Worm (Caenorhabditis elegans) whole organism, late embryonic: ENCODE measurements around the gene coq-6.

Experiments used
- C08G9.2 ChIP-seq: sonication (generic microtip); optimal IDR thresholded peaks from 2 replicates; lab custom pipeline; 2016; ENCODE audit warnings: mild to moderate bottlenecking, missing genetic modification characterization, moderate library complexity, missing compliant biosample characterization
- C38D4.7 ChIP-seq: fragments of 200-800 bp; sonication (Bioruptor generic); optimal IDR thresholded peaks from 2 replicates; lab custom pipeline; 2018; ENCODE audit warnings: mild to moderate bottlenecking, missing genetic modification characterization, moderate library complexity, missing compliant biosample characterization
- K02D7.2 ChIP-seq: sonication (generic microtip); optimal IDR thresholded peaks from 2 replicates; lab custom pipeline; 2017; ENCODE audit warnings: mild to moderate bottlenecking, missing genetic modification characterization, missing compliant biosample characterization
- Y22D7AL.16 ChIP-seq: sonication (generic microtip); optimal IDR thresholded peaks from 2 replicates; lab custom pipeline; 2016; ENCODE audit warnings: missing genetic modification characterization, missing compliant biosample characterization
- ceh-14 ChIP-seq: sonication (generic microtip); optimal IDR thresholded peaks from 2 replicates; lab custom pipeline; 2016; ENCODE audit warnings: missing genotype, missing genetic modification characterization, missing compliant biosample characterization
- ceh-18 ChIP-seq: sonication (generic microtip); optimal IDR thresholded peaks from 2 replicates; lab custom pipeline; 2016; ENCODE audit warnings: missing genetic modification characterization, missing compliant biosample characterization
- ceh-19 ChIP-seq: fragments of 200-800 bp; sonication (Bioruptor generic); optimal IDR thresholded peaks from 2 replicates; lab custom pipeline; 2018; ENCODE audit warnings: mild to moderate bottlenecking, missing genetic modification characterization, missing compliant biosample characterization
- ceh-2 ChIP-seq: sonication (generic microtip); optimal IDR thresholded peaks from 2 replicates; lab custom pipeline; 2016; ENCODE audit warnings: missing genotype, missing genetic modification characterization, missing compliant biosample characterization
- ceh-24 ChIP-seq: sonication (generic microtip); optimal IDR thresholded peaks from 2 replicates; lab custom pipeline; 2016; ENCODE audit warnings: mild to moderate bottlenecking, missing genetic modification characterization, missing compliant biosample characterization
- ceh-34 ChIP-seq: sonication (generic microtip); optimal IDR thresholded peaks from 2 replicates; lab custom pipeline; 2016; ENCODE audit warnings: mild to moderate bottlenecking, missing genetic modification characterization, missing compliant biosample characterization
- ceh-45 ChIP-seq: fragments of 200-800 bp; sonication (Bioruptor generic); IDR thresholded peaks from 2 replicates; pipeline ENCODE4 v1.3.6; 2022; ENCODE audit warnings: missing genetic modification reagents, missing genetic modification characterization, missing compliant biosample characterization
- ceh-48 ChIP-seq: sonication (generic microtip); optimal IDR thresholded peaks from 2 replicates; lab custom pipeline; 2016; ENCODE audit warnings: missing genetic modification characterization, inconsistent platforms, missing compliant biosample characterization
- ceh-6 ChIP-seq: fragments of 200-800 bp; sonication (Bioruptor generic); optimal IDR thresholded peaks from 2 replicates; lab custom pipeline; 2018; ENCODE audit warnings: mild to moderate bottlenecking, missing genetic modification characterization, missing compliant biosample characterization
- ceh-9 ChIP-seq: sonication (generic microtip); optimal IDR thresholded peaks from 2 replicates; lab custom pipeline; 2016; ENCODE audit warnings: mild to moderate bottlenecking, missing genetic modification characterization, inconsistent platforms, missing compliant biosample characterization
- che-1 ChIP-seq: sonication (generic microtip); optimal IDR thresholded peaks from 2 replicates; lab custom pipeline; 2016; ENCODE audit warnings: mild to moderate bottlenecking, missing genetic modification characterization, missing compliant biosample characterization
- dve-1 ChIP-seq: sonication (generic microtip); optimal IDR thresholded peaks from 2 replicates; lab custom pipeline; 2017; ENCODE audit warnings: antibody characterized with exemption, mild to moderate bottlenecking, missing genetic modification characterization, missing compliant biosample characterization
- elt-2 ChIP-seq: sonication (generic microtip); optimal IDR thresholded peaks from 2 replicates; lab custom pipeline; 2016; ENCODE audit warnings: missing genetic modification reagents, missing genetic modification characterization, missing compliant biosample characterization
- elt-4 ChIP-seq: sonication (generic microtip); optimal IDR thresholded peaks from 2 replicates; lab custom pipeline; 2016; ENCODE audit warnings: missing genetic modification characterization, missing compliant biosample characterization
- ets-4 ChIP-seq: sonication (generic microtip); optimal IDR thresholded peaks from 2 replicates; lab custom pipeline; 2016; ENCODE audit warnings: missing genetic modification characterization, missing compliant biosample characterization
- hlh-30 ChIP-seq: sonication (generic microtip); optimal IDR thresholded peaks from 2 replicates; lab custom pipeline; 2017; ENCODE audit warnings: antibody characterized with exemption, missing genetic modification characterization, missing compliant biosample characterization; ENCODE audit not compliant: insufficient read depth
- hlh-6 ChIP-seq: sonication (generic microtip); optimal IDR thresholded peaks from 2 replicates; lab custom pipeline; 2016; ENCODE audit warnings: missing genotype, missing genetic modification characterization, missing compliant biosample characterization
- lim-6 ChIP-seq: sonication (generic microtip); optimal IDR thresholded peaks from 2 replicates; lab custom pipeline; 2016; ENCODE audit warnings: missing genetic modification characterization, missing compliant biosample characterization
- lin-11 ChIP-seq: fragments of 200-800 bp; sonication (Bioruptor generic); optimal IDR thresholded peaks from 2 replicates; lab custom pipeline; 2018; ENCODE audit warnings: mild to moderate bottlenecking, missing genetic modification characterization, missing compliant biosample characterization
- nhr-232 ChIP-seq: sonication (generic microtip); optimal IDR thresholded peaks from 2 replicates; lab custom pipeline; 2016; ENCODE audit warnings: missing genetic modification characterization, missing compliant biosample characterization
- npax-4 ChIP-seq: sonication (generic microtip); optimal IDR thresholded peaks from 2 replicates; lab custom pipeline; 2016; ENCODE audit warnings: missing genetic modification characterization, missing compliant biosample characterization
- odd-2 ChIP-seq: sonication (generic microtip); optimal IDR thresholded peaks from 2 replicates; lab custom pipeline; 2017; ENCODE audit warnings: antibody characterized with exemption, mild to moderate bottlenecking, missing genetic modification characterization, missing compliant biosample characterization
- pag-3 ChIP-seq: sonication (generic microtip); optimal IDR thresholded peaks from 2 replicates; lab custom pipeline; 2016; ENCODE audit warnings: missing compliant biosample characterization, missing genetic modification characterization, borderline replicate concordance
- pros-1 ChIP-seq: fragments of 150-350 bp; optimal IDR thresholded peaks from 2 replicates; lab custom pipeline; 2014; ENCODE audit warnings: missing biosample characterization, missing genetic modification reagents, missing genetic modification characterization
- ref-2 ChIP-seq: sonication (generic microtip); optimal IDR thresholded peaks from 2 replicates; lab custom pipeline; 2016; ENCODE audit warnings: missing genetic modification characterization, missing compliant biosample characterization
- sdc-2 ChIP-seq: sonication (generic microtip); optimal IDR thresholded peaks from 2 replicates; lab custom pipeline; 2016; ENCODE audit warnings: missing genotype, missing genetic modification characterization, missing compliant biosample characterization
- sox-2 ChIP-seq: fragments of 200-800 bp; sonication (Bioruptor generic); IDR thresholded peaks from 2 replicates; pipeline ENCODE4 v1.3.6; 2022; ENCODE audit warnings: missing genetic modification reagents, missing genetic modification characterization, missing compliant biosample characterization
- tbx-2 ChIP-seq: sonication (generic microtip); optimal IDR thresholded peaks from 2 replicates; lab custom pipeline; 2016; ENCODE audit warnings: missing genetic modification characterization, missing compliant biosample characterization
- tbx-7 ChIP-seq: sonication (generic microtip); optimal IDR thresholded peaks from 2 replicates; lab custom pipeline; 2016; ENCODE audit warnings: missing genotype, missing genetic modification characterization, missing compliant biosample characterization
- ttx-3 ChIP-seq: sonication (generic microtip); optimal IDR thresholded peaks from 2 replicates; lab custom pipeline; 2016; ENCODE audit warnings: missing genetic modification reagents, missing genetic modification characterization, missing compliant biosample characterization
- unc-3 ChIP-seq, 2 experiments: fragments of 200-800 bp in 1 of 2; sonication (Bioruptor generic) in 1 of 2; sonication (generic microtip) in 1 of 2; conservative IDR thresholded peaks in 1 of 2; optimal IDR thresholded peaks in 1 of 2; 2 replicates each; pipeline versions ENCODE4 v1.3.6 to Lab custom; 2016 to 2022; ENCODE audit warnings: missing compliant biosample characterization in 2 of 2, missing genetic modification characterization in 2 of 2, missing genetic modification reagents in 1 of 2
- unc-42 ChIP-seq: sonication (generic microtip); optimal IDR thresholded peaks from 2 replicates; lab custom pipeline; 2016; ENCODE audit warnings: missing genotype, missing genetic modification characterization, missing compliant biosample characterization
- unc-55 ChIP-seq: sonication (generic microtip); optimal IDR thresholded peaks from 2 replicates; lab custom pipeline; 2017; ENCODE audit warnings: missing biosample characterization, missing genetic modification reagents, missing genetic modification characterization
- ztf-16 ChIP-seq: sonication (generic microtip); optimal IDR thresholded peaks from 2 replicates; lab custom pipeline; 2017; ENCODE audit warnings: missing genetic modification characterization, missing compliant biosample characterization

The coq-6 gene

DNA sequence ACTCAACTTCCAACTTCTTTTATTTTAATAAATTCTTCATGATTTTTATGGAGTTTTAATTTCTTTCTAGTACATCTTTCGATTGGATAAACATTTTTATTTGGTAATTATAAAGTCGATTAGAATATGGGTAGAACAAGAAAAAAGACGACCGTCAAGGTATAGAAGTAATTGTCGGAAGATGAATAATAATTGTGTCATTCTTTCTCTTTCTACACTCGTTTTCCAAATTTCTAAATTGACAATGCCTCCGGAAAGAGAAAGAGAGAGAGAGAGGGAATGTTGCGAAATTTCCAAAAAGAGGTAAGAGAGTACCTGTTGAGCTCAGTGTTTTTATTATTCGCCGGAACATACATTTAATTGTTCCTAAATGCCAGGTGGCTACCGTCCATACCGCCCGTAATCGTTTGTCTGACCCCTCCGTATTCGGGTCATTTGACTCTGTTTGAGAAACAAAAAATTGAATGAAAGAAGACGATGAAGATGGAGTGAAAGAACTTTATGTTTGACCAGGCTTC lies 45.3 kb downstream of the coq-6 start, which contains the start of gene E02C12.12:
Gene E02C12.12, minus strand, starts transcription at position 468 of the 518 bp plus-strand sequence.
- TF ChIP-seq ceh-9 (tag; lab: Kevin White, UChicago): no peak
- TF ChIP-seq unc-3 (GFP tag; conservative IDR thresholded peaks at IDR 0.05; lab: Robert Waterston, UW): no peak
- TF ChIP-seq unc-3 (tag; optimal IDR thresholded peaks at IDR 0.05; lab: Kevin White, UChicago): no peak
- no peak for TF ChIP-seq unc-55
- no peak for TF ChIP-seq ttx-3 (tag; lab: Kevin White, UChicago)
- TF ChIP-seq ceh-45: no peak
- TF ChIP-seq K02D7.2: no peak
- TF ChIP-seq ceh-18 (tag; lab: Kevin White, UChicago): no peak
- TF ChIP-seq tbx-7: no peak

DNA sequence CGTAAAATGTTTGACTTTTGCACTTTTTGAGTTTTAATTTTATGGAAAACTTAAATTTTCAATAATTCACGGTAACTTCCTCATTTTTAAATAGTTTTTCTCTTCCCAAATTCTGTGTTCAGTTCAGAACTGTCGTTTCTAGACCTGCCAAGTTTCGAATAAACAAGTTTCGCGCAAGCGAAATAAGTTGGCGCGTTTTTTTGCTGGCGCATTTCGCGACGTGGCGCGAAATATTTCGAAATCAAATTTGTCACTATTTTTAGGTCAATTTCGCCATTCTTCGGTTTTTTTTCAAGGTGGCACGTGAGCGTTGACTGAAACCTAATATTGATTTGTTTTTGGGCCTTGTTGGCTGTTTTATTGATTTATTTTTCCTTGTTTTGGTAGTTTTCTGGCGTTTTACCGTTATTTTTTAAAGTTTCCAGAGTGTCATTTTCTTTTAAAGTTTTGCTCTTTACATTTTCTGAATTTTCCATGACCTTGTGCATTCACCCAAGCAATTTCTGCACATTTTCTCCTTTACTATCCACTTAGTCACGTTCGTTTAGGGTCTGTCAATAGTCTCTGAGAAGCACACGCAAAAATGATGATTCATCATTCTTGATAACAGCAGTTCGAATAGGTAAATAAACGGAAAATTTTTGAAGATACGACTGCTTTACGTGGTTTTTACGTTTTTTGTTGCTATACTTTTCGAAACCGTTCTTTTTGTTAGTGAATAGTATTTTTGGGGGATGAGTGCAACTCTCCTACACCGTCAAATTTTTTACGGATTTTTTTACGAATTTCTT lies 46.2 kb downstream of the coq-6 start:
- TF ChIP-seq pag-3 (tag; lab: Kevin White, UChicago): no peak
- TF ChIP-seq hlh-6: no peak
- TF ChIP-seq npax-4: no peak
- TF ChIP-seq unc-3 (GFP tag; conservative IDR thresholded peaks at IDR 0.05; lab: Robert Waterston, UW): no peak
- TF ChIP-seq unc-3 (tag; optimal IDR thresholded peaks at IDR 0.05; lab: Kevin White, UChicago): no peak
- no peak for TF ChIP-seq sdc-2 (tag; lab: Kevin White, UChicago)
- no peak for TF ChIP-seq ceh-24 (tag; lab: Kevin White, UChicago)
- no peak for TF ChIP-seq ceh-45
- TF ChIP-seq che-1: no peak
- TF ChIP-seq nhr-232 (tag; lab: Kevin White, UChicago): no peak
- no peak for TF ChIP-seq Y22D7AL.16 (tag; lab: Kevin White, UChicago)
- no peak for TF ChIP-seq ref-2 (tag; lab: Kevin White, UChicago)
- no peak for TF ChIP-seq ceh-9 (tag; lab: Kevin White, UChicago)
- no peak for TF ChIP-seq unc-55
- TF ChIP-seq ceh-18 (tag; lab: Kevin White, UChicago): no peak
- TF ChIP-seq tbx-2 (tag; lab: Kevin White, UChicago): no peak
- no peak for TF ChIP-seq ceh-19 (GFP tag; lab: Kevin White, UChicago)
- no peak for TF ChIP-seq ztf-16 (tag; lab: Kevin White, UChicago)
- no peak for TF ChIP-seq K02D7.2
- no peak for TF ChIP-seq odd-2 (tag; lab: Kevin White, UChicago)

DNA sequence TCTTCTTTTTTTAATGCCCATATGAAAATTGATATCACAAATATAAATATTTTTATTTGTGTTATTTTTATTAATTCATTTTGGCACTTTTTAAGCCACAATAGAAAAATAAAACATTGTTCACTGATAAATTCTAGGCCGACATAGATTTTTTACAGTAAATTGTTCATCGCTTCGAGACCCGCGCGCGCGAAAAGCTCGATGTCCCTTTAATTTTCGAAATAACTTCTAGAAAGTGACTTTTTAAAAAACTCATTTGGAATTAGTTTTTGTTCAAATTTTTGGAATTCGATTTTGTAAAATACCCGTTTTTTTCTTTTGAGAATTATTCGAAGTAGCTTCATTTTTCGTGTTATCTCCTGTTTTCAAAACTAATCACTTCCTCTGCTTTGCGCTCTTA lies 47.8 kb downstream of the coq-6 start:
- TF ChIP-seq ceh-34 (tag; lab: Kevin White, UChicago): no peak
- TF ChIP-seq ceh-48 (tag; lab: Kevin White, UChicago): no peak
- no peak for TF ChIP-seq sox-2 (GFP tag; lab: Robert Waterston, UW)
- no peak for TF ChIP-seq hlh-30 (tag; lab: Kevin White, UChicago)
- no peak for TF ChIP-seq ets-4 (tag; lab: Kevin White, UChicago)
- TF ChIP-seq elt-4 (tag; lab: Kevin White, UChicago): no peak
- no peak for TF ChIP-seq C38D4.7 (GFP tag; lab: Kevin White, UChicago)

DNA sequence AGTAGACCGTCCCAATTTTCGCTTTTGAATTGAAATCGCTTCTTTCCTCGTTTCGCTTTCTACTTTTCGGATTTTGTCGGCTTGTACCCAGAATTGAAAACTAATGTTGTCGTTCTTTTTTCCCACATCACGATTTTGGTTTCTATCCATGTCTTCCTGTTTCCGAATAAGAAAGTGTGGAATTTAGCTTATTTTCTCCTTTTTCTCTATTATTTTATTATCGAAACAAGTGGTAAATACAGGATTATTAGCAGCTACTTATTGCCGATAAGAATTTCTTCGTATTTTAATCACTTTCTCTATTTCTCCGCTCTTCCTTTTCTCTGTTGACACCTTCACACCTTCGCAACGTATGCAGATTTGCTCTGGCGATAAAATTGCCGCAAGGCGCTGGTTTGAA lies 48.4 kb downstream of the coq-6 start:
- no peak for TF ChIP-seq elt-2 (tag; lab: Kevin White, UChicago)
- no peak for TF ChIP-seq Y22D7AL.16 (tag; lab: Kevin White, UChicago)
- TF ChIP-seq sdc-2 (tag; lab: Kevin White, UChicago): no peak
- no peak for TF ChIP-seq ceh-2 (tag; lab: Kevin White, UChicago)
- TF ChIP-seq, all 69 proteins: peak for 0

DNA sequence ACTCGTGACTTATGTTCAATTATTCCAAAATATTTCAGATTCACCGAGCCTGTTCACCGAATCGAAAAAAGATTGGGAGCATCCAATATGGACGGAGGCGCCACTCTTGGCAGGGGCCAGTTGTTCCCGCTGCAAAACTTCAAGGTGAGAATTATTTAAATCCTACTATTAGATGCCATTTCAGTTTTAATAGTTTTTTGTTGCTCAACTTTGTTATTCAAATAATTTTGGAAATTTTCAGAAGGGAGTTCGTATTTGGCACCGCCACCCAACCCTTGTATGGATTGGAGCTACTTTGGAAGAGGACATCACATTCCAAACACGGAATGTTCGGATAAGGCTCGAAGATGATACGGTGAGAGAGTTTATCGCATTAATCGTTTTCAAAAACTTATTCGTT lies 49.6 kb downstream of the coq-6 start, which contains the start of gene hum-2:
Gene hum-2, plus strand, starts transcription at position 33 of the 400 bp plus-strand sequence.
- TF ChIP-seq elt-4 (tag; lab: Kevin White, UChicago): no peak
- TF ChIP-seq dve-1 (tag; lab: Kevin White, UChicago): no peak
- TF ChIP-seq ceh-45: no peak
- TF ChIP-seq hlh-6: no peak
- TF ChIP-seq lin-11 (tag; lab: Kevin White, UChicago): no peak
- no peak for TF ChIP-seq C08G9.2 (tag; lab: Kevin White, UChicago)
- no peak for TF ChIP-seq ceh-14 (tag; lab: Kevin White, UChicago)
- no peak for TF ChIP-seq nhr-232 (tag; lab: Kevin White, UChicago)
- TF ChIP-seq pros-1: no peak
- TF ChIP-seq unc-3 (GFP tag; conservative IDR thresholded peaks at IDR 0.05; lab: Robert Waterston, UW): no peak
- TF ChIP-seq unc-3 (tag; optimal IDR thresholded peaks at IDR 0.05; lab: Kevin White, UChicago): no peak
- no peak for TF ChIP-seq tbx-2 (tag; lab: Kevin White, UChicago)
- TF ChIP-seq odd-2 (tag; lab: Kevin White, UChicago): no peak
- no peak for TF ChIP-seq lim-6
- TF ChIP-seq ceh-2 (tag; lab: Kevin White, UChicago): no peak
- TF ChIP-seq sdc-2 (tag; lab: Kevin White, UChicago): no peak
- TF ChIP-seq npax-4: no peak
- no peak for TF ChIP-seq unc-42
- TF ChIP-seq ceh-6 (GFP tag; lab: Kevin White, UChicago): no peak
